Worm (Caenorhabditis elegans): ENCODE results near the gene Y54G9A.5.
A peak's percentile ranks its signal among the peaks of the same experiment; 100 is the strongest.

Gene Y54G9A.5

DNA sequence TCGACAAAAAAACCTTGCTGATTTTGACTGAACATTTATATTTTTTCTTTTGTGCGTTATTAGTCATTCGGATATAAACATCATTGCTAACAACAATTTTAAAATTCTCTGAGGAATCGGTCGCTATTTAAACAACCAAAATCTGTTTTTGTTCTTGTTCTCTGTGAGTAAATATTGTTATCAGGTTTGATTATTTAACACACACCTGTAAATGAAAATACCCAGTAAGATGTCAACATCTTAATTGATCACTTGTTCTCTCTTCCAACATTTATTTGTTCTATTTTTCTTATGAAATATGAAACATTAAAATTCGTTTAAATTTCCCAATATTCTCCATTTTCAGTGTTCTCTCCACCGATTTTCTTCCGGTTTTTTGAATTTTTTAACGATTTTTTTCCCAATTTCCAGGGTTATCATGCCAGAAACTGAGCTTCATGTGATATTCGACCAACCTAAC is 40.2 kb downstream of the Y54G9A.5 start, which contains the start of gene arrd-11:
Gene arrd-11, plus strand, starts transcription at position 410 of the 460 bp plus-strand sequence.
- TF ChIP-seq nhr-12 (tag; optimal IDR thresholded peaks at IDR 0.05) (no peak), gmeb-1 (tag; optimal IDR thresholded peaks at IDR 0.05) (no peak), ztf-4 (tag; optimal IDR thresholded peaks at IDR 0.05) (no peak), mdl-1 (tag; optimal IDR thresholded peaks at IDR 0.05) (no peak), lin-13 (GFP tag; optimal IDR thresholded peaks at IDR 0.05) (no peak), sem-4 (tag; optimal IDR thresholded peaks at IDR 0.05) (no peak), sma-9 (GFP tag; optimal IDR thresholded peaks at IDR 0.05) (no peak), sma-9 (tag; optimal IDR thresholded peaks at IDR 0.05) (no peak), nhr-77 (tag; optimal IDR thresholded peaks at IDR 0.05) (no peak), C34F6.9 (tag; optimal IDR thresholded peaks at IDR 0.05) (no peak), unc-55 (GFP tag; optimal IDR thresholded peaks at IDR 0.05) (no peak), elt-1 (tag; optimal IDR thresholded peaks at IDR 0.05) (no peak), ceh-16 (tag; optimal IDR thresholded peaks at IDR 0.05) (no peak), nhr-10 (tag; optimal IDR thresholded peaks at IDR 0.05) (no peak), alr-1 (tag; optimal IDR thresholded peaks at IDR 0.05) (no peak), F13H6.1 (tag; optimal IDR thresholded peaks at IDR 0.05) (no peak), peb-1 (tag; optimal IDR thresholded peaks at IDR 0.05) (no peak), lsy-2 (tag; optimal IDR thresholded peaks at IDR 0.05) (no peak), nhr-237 (tag; optimal IDR thresholded peaks at IDR 0.05) (no peak), lin-11 (tag; optimal IDR thresholded peaks at IDR 0.05) (no peak)

DNA sequence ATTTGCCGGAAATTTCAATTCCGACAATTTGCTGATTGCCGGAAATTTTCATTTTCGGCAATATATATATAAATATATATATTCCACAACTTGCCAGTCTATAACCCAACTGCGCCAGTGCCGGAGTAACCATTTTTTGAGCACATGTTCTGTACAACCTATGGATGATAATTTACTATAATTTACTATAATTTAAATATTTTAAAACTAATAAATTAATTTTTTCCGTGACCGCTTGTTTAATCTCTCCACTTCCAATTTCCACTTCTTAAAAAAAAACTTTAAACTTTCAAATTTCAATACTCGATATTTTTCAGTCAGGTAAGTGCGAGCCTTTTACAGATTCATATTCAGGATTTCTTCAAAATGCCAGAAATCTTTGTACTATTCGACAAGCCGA is 43.1 kb downstream of the Y54G9A.5 start, which contains the start of gene arrd-12:
Gene arrd-12, plus strand, starts transcription at position 301 of the 400 bp plus-strand sequence.
- TF ChIP-seq nhr-12 (tag; optimal IDR thresholded peaks at IDR 0.05): no peak
- no peak for TF ChIP-seq mab-5 (tag; optimal IDR thresholded peaks at IDR 0.05)
- TF ChIP-seq elt-1 (tag; optimal IDR thresholded peaks at IDR 0.05): no peak
- no peak for TF ChIP-seq sma-9 (GFP tag; optimal IDR thresholded peaks at IDR 0.05)
- TF ChIP-seq sma-9 (tag; optimal IDR thresholded peaks at IDR 0.05): no peak
- TF ChIP-seq mdl-1 (tag; optimal IDR thresholded peaks at IDR 0.05): no peak
- no peak for TF ChIP-seq zag-1 (tag; optimal IDR thresholded peaks at IDR 0.05)
- no peak for TF ChIP-seq nhr-25 (tag; optimal IDR thresholded peaks at IDR 0.05)
- no peak for TF ChIP-seq mbf-1 (tag; optimal IDR thresholded peaks at IDR 0.05)
- TF ChIP-seq nhr-129 (tag; optimal IDR thresholded peaks at IDR 0.05): no peak
- TF ChIP-seq nhr-6 (tag; optimal IDR thresholded peaks at IDR 0.05): no peak
- TF ChIP-seq ztf-1 (GFP tag; conservative IDR thresholded peaks at IDR 0.05): no peak
- no peak for TF ChIP-seq crh-2 (tag; optimal IDR thresholded peaks at IDR 0.05)
- TF ChIP-seq nhr-21 (tag; optimal IDR thresholded peaks at IDR 0.05): no peak
- no peak for TF ChIP-seq egl-27 (tag; optimal IDR thresholded peaks at IDR 0.05)
- no peak for TF ChIP-seq C34F6.9 (tag; optimal IDR thresholded peaks at IDR 0.05)
- no peak for TF ChIP-seq sma-3 (GFP tag; optimal IDR thresholded peaks at IDR 0.05)
- no peak for TF ChIP-seq dmd-4 (tag; optimal IDR thresholded peaks at IDR 0.05)
- TF ChIP-seq gmeb-1 (tag; optimal IDR thresholded peaks at IDR 0.05): no peak
- TF ChIP-seq lin-13 (GFP tag; optimal IDR thresholded peaks at IDR 0.05): no peak

DNA sequence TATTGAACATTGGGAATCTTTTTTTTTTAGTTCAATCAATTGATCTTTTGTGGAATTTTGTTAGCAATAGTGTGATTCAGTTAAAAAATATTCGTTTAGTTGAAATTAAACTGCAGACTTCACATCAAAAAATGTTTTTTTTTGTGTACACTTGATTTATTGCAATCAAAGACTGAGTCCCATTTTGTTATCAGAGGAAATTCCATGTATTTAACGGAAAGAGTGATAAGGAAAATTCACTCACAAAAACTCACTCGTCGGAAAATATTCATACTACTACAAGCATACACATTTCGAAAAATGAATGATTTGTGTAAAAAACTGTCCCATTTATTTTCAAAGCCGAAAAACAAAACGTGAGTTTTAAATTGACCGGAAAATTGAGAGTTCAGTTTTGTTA is 48.5 kb downstream of the Y54G9A.5 start, which contains the start of gene C01B9.1:
Gene C01B9.1, plus strand, starts transcription at position 241 of the 400 bp plus-strand sequence.
- TF ChIP-seq fos-1 (tag; optimal IDR thresholded peaks at IDR 0.05) (peak; percentile 57), nhr-11 (tag; optimal IDR thresholded peaks at IDR 0.05) (no peak)
